Fruit fly (Drosophila melanogaster) whole organism, embryonic: ENCODE data around the gene enc.

Source experiments
- Atf3 ChIP-seq: fragments of 200-800 bp; sonication (Bioruptor generic); optimal IDR thresholded peaks from 3 replicates; lab custom pipeline; 2016; ENCODE audit warnings: missing biosample characterization, missing genetic modification characterization
- Bteb2 ChIP-seq: fragments of 200-800 bp; sonication (Bioruptor generic); optimal IDR thresholded peaks from 2 replicates; lab custom pipeline; 2016; ENCODE audit warnings: missing biosample characterization, missing genetic modification characterization
- CG10565 ChIP-seq: fragments of 200-800 bp; sonication (Bioruptor generic); optimal IDR thresholded peaks from 3 replicates; lab custom pipeline; 2016; ENCODE audit warnings: missing biosample characterization, mild to moderate bottlenecking, missing genetic modification characterization
- CG11093 ChIP-seq: fragments of 200-800 bp; sonication (Bioruptor generic); IDR thresholded peaks from 3 replicates; pipeline ENCODE4 v1.3.6; 2022; ENCODE audit warnings: missing biosample characterization, missing genetic modification characterization
- CG12236 ChIP-seq: fragments of 200-800 bp; sonication (Bioruptor generic); optimal IDR thresholded peaks from 2 replicates; lab custom pipeline; 2016; ENCODE audit warnings: missing biosample characterization, missing genetic modification characterization
- CG12769 ChIP-seq: fragments of 200-800 bp; sonication (Bioruptor generic); optimal IDR thresholded peaks from 2 replicates; lab custom pipeline; 2019; ENCODE audit warnings: missing biosample characterization, mild to moderate bottlenecking, missing genetic modification characterization, moderate library complexity
- CG14965 ChIP-seq: fragments of 200-800 bp; sonication (Bioruptor generic); optimal IDR thresholded peaks from 2 replicates; lab custom pipeline; 2016; ENCODE audit warnings: missing biosample characterization, missing genetic modification characterization, borderline replicate concordance
- CG15514 ChIP-seq: fragments of 200-800 bp; sonication (Bioruptor generic); optimal IDR thresholded peaks from 3 replicates; lab custom pipeline; 2017; ENCODE audit warnings: missing biosample characterization, missing genetic modification characterization, mild to moderate bottlenecking, moderate library complexity, missing genetic modification reagents
- CG15696 ChIP-seq: fragments of 200-800 bp; sonication (Bioruptor generic); optimal IDR thresholded peaks from 2 replicates; lab custom pipeline; 2019; ENCODE audit warnings: missing biosample characterization, mild to moderate bottlenecking, missing genetic modification characterization, moderate library complexity
- CG18011 ChIP-seq: fragments of 200-800 bp; sonication (Bioruptor generic); optimal IDR thresholded peaks from 2 replicates; lab custom pipeline; 2017; ENCODE audit warnings: missing biosample characterization, missing genetic modification characterization, mild to moderate bottlenecking, moderate library complexity, missing genotype
- CG2199 ChIP-seq: fragments of 200-800 bp; sonication (Bioruptor generic); IDR thresholded peaks from 3 replicates; pipeline ENCODE4 v1.3.6; 2022; ENCODE audit warnings: missing biosample characterization, missing genetic modification characterization
- CG3065 ChIP-seq: fragments of 200-800 bp; sonication (Bioruptor generic); optimal IDR thresholded peaks from 2 replicates; lab custom pipeline; 2016; ENCODE audit warnings: missing biosample characterization, missing genetic modification characterization
- CG3407 ChIP-seq: fragments of 200-800 bp; sonication (Bioruptor generic); optimal IDR thresholded peaks from 2 replicates; lab custom pipeline; 2018; ENCODE audit warnings: missing biosample characterization, mild to moderate bottlenecking, missing genetic modification characterization
- CG6254 ChIP-seq: fragments of 200-800 bp; sonication (Bioruptor generic); optimal IDR thresholded peaks from 3 replicates; lab custom pipeline; 2017; ENCODE audit warnings: mild to moderate bottlenecking, missing biosample characterization, missing genetic modification reagents, missing genetic modification characterization
- CG7987 ChIP-seq: fragments of 200-800 bp; sonication (Bioruptor generic); optimal IDR thresholded peaks from 2 replicates; lab custom pipeline; 2018; ENCODE audit warnings: missing biosample characterization, mild to moderate bottlenecking, missing genetic modification characterization, moderate library complexity
- CG8478 ChIP-seq: fragments of >200 bp; optimal IDR thresholded peaks from 2 replicates; lab custom pipeline; 2018
- Dip2 ChIP-seq: fragments of 200-800 bp; sonication (Bioruptor generic); IDR thresholded peaks from 2 replicates; pipeline ENCODE4 v1.3.6; 2022; ENCODE audit warnings: missing biosample characterization, missing genetic modification characterization
- Fer1 ChIP-seq: fragments of 200-800 bp; sonication (Bioruptor generic); optimal IDR thresholded peaks from 2 replicates; lab custom pipeline; 2017; ENCODE audit warnings: missing biosample characterization, mild to moderate bottlenecking, missing genetic modification characterization
- H2.0 ChIP-seq: fragments of 200-800 bp; sonication (Bioruptor generic); IDR thresholded peaks from 2 replicates; pipeline ENCODE4 v1.3.6; 2022; ENCODE audit warnings: missing biosample characterization, missing genetic modification characterization
- Hey ChIP-seq: fragments of 200-800 bp; sonication (Bioruptor generic); optimal IDR thresholded peaks from 3 replicates; lab custom pipeline; 2018; ENCODE audit warnings: missing biosample characterization, mild to moderate bottlenecking, missing genetic modification characterization
- HmgZ ChIP-seq: fragments of 200-800 bp; sonication (Bioruptor generic); optimal IDR thresholded peaks from 2 replicates; lab custom pipeline; 2018; ENCODE audit warnings: missing biosample characterization, mild to moderate bottlenecking, missing genetic modification characterization
- Hr51 ChIP-seq, 2 experiments: fragments of 200-800 bp; sonication (Bioruptor generic); optimal IDR thresholded peaks; 2 replicates in 1 of 2; 3 replicates in 1 of 2; lab custom pipeline; 2016 to 2018; ENCODE audit warnings: missing biosample characterization in 2 of 2, missing genetic modification characterization in 2 of 2, mild to moderate bottlenecking in 1 of 2, moderate library complexity in 1 of 2
- Oli ChIP-seq: fragments of 200-800 bp; sonication (Bioruptor generic); optimal IDR thresholded peaks from 2 replicates; lab custom pipeline; 2018; ENCODE audit warnings: missing biosample characterization, mild to moderate bottlenecking, missing genetic modification characterization, moderate library complexity
- Optix ChIP-seq: fragments of 200-800 bp; sonication (Bioruptor generic); IDR thresholded peaks from 3 replicates; pipeline ENCODE4 v1.3.6; 2022; ENCODE audit warnings: missing biosample characterization, missing genetic modification characterization
- Sox100B ChIP-seq: fragments of 200-800 bp; sonication (Bioruptor generic); optimal IDR thresholded peaks from 3 replicates; lab custom pipeline; 2018; ENCODE audit warnings: missing biosample characterization, mild to moderate bottlenecking, missing genetic modification characterization
- Sox102F ChIP-seq: fragments of 200-800 bp; sonication (Bioruptor generic); optimal IDR thresholded peaks from 2 replicates; lab custom pipeline; 2018; ENCODE audit warnings: missing biosample characterization, mild to moderate bottlenecking, missing genetic modification characterization, moderate library complexity
- ap ChIP-seq: fragments of 200-800 bp; sonication (Bioruptor generic); IDR thresholded peaks from 2 replicates; pipeline ENCODE4 v1.3.6; 2022; ENCODE audit warnings: missing biosample characterization, missing genetic modification characterization
- bcd ChIP-seq: fragments of 200-800 bp; sonication (Bioruptor generic); optimal IDR thresholded peaks from 2 replicates; lab custom pipeline; 2017; ENCODE audit warnings: missing biosample characterization, mild to moderate bottlenecking, missing genetic modification characterization
- bigmax ChIP-seq: fragments of 200-800 bp; sonication (Bioruptor generic); optimal IDR thresholded peaks from 2 replicates; lab custom pipeline; 2018; ENCODE audit warnings: missing biosample characterization, mild to moderate bottlenecking, missing genetic modification characterization
- chinmo ChIP-seq: fragments of 200-800 bp; sonication (Bioruptor generic); IDR thresholded peaks from 4 replicates; pipeline ENCODE4 v1.3.6; 2022; ENCODE audit warnings: missing biosample characterization, missing genetic modification characterization; ENCODE audit not compliant: partially characterized antibody
- corto ChIP-seq: fragments of 200-800 bp; sonication (Bioruptor generic); optimal IDR thresholded peaks from 2 replicates; lab custom pipeline; 2016; ENCODE audit warnings: missing biosample characterization, mild to moderate bottlenecking, missing genetic modification characterization, moderate library complexity
- crol ChIP-seq: fragments of 200-800 bp; sonication (Bioruptor generic); IDR thresholded peaks from 2 replicates; pipeline ENCODE4 v1.3.6; 2022; ENCODE audit warnings: missing biosample characterization, missing genetic modification characterization
- dati ChIP-seq: fragments of 200-800 bp; sonication (Bioruptor generic); IDR thresholded peaks from 2 replicates; pipeline ENCODE4 v1.3.6; 2022; ENCODE audit warnings: missing biosample characterization, missing genetic modification characterization
- en ChIP-seq: fragments of 200-800 bp; sonication (Bioruptor generic); optimal IDR thresholded peaks from 2 replicates; lab custom pipeline; 2016; ENCODE audit warnings: missing biosample characterization, missing genetic modification characterization
- ewg ChIP-seq: fragments of 200-800 bp; sonication (Bioruptor generic); optimal IDR thresholded peaks from 3 replicates; lab custom pipeline; 2017; ENCODE audit warnings: mild to moderate bottlenecking, missing biosample characterization, missing genetic modification reagents, missing genetic modification characterization
- ftz-f1 ChIP-seq: fragments of 200-800 bp; sonication (Bioruptor generic); optimal IDR thresholded peaks from 2 replicates; lab custom pipeline; 2016; ENCODE audit warnings: missing biosample characterization, missing genetic modification characterization
- gce ChIP-seq: fragments of 200-800 bp; sonication (Bioruptor generic); IDR thresholded peaks from 3 replicates; pipeline ENCODE4 v1.3.6; 2022; ENCODE audit warnings: missing biosample characterization, missing genetic modification characterization
- grau ChIP-seq: fragments of 200-800 bp; optimal IDR thresholded peaks from 3 replicates; lab custom pipeline; 2019; ENCODE audit warnings: missing biosample characterization, mild to moderate bottlenecking, missing genetic modification characterization, moderate library complexity
- ind ChIP-seq: fragments of 200-800 bp; sonication (Bioruptor generic); optimal IDR thresholded peaks from 3 replicates; lab custom pipeline; 2016; ENCODE audit warnings: missing biosample characterization, missing genetic modification characterization
- ken ChIP-seq: fragments of 200-800 bp; sonication (Bioruptor generic); IDR thresholded peaks from 3 replicates; pipeline ENCODE4 v1.3.6; 2022; ENCODE audit warnings: missing biosample characterization, missing genetic modification characterization
- lbe ChIP-seq: fragments of 200-800 bp; sonication (Bioruptor generic); optimal IDR thresholded peaks from 2 replicates; lab custom pipeline; 2016; ENCODE audit warnings: missing biosample characterization, mild to moderate bottlenecking, missing genetic modification characterization
- lola ChIP-seq, 3 experiments: fragments of >200 bp in 2 of 3; fragments of 200-800 bp in 1 of 3; sonication (Bioruptor generic) in 1 of 3; optimal IDR thresholded peaks; 2 replicates each; lab custom pipeline; 2017 to 2019; ENCODE audit warnings: missing biosample characterization in 3 of 3, missing genetic modification characterization in 3 of 3, mild to moderate bottlenecking in 1 of 3, moderate library complexity in 1 of 3
- nmo ChIP-seq: fragments of 200-800 bp; sonication (Bioruptor generic); optimal IDR thresholded peaks from 2 replicates; lab custom pipeline; 2018; ENCODE audit warnings: missing biosample characterization, mild to moderate bottlenecking, missing genetic modification characterization, moderate library complexity
- onecut ChIP-seq: fragments of 200-800 bp; sonication (Bioruptor generic); IDR thresholded peaks from 2 replicates; pipeline ENCODE4 v1.3.6; 2022; ENCODE audit warnings: missing biosample characterization, missing genetic modification characterization
- org-1 ChIP-seq: fragments of 200-800 bp; sonication (Bioruptor generic); optimal IDR thresholded peaks from 2 replicates; lab custom pipeline; 2017; ENCODE audit warnings: missing biosample characterization, missing genetic modification characterization
- repo ChIP-seq: fragments of 200-800 bp; sonication (Bioruptor generic); optimal IDR thresholded peaks from 2 replicates; lab custom pipeline; 2016; ENCODE audit warnings: missing biosample characterization, missing genetic modification characterization
- sisA ChIP-seq: fragments of 200-800 bp; sonication (Bioruptor generic); IDR thresholded peaks from 2 replicates; pipeline ENCODE4 v1.3.6; 2022; ENCODE audit warnings: missing biosample characterization, missing genetic modification characterization
- slou ChIP-seq: fragments of 200-800 bp; sonication (Bioruptor generic); optimal IDR thresholded peaks from 3 replicates; lab custom pipeline; 2016; ENCODE audit warnings: missing biosample characterization, missing genetic modification characterization
- tgo ChIP-seq: fragments of 200-800 bp; sonication (Bioruptor generic); IDR thresholded peaks from 3 replicates; pipeline ENCODE4 v1.3.6; 2022; ENCODE audit warnings: missing biosample characterization, missing genetic modification characterization
- trem ChIP-seq: fragments of 200-800 bp; optimal IDR thresholded peaks from 3 replicates; lab custom pipeline; 2019; ENCODE audit warnings: missing biosample characterization, mild to moderate bottlenecking, missing genetic modification characterization, moderate library complexity
- wdn ChIP-seq: fragments of 200-800 bp; sonication (Bioruptor generic); IDR thresholded peaks from 2 replicates; pipeline ENCODE4 v1.3.6; 2022; ENCODE audit warnings: missing biosample characterization, missing genetic modification characterization
- zen2 ChIP-seq: fragments of 200-800 bp; sonication (Bioruptor generic); IDR thresholded peaks from 3 replicates; pipeline ENCODE4 v1.3.6; 2022; ENCODE audit warnings: missing biosample characterization, missing genetic modification characterization; ENCODE audit not compliant: partially characterized antibody

Gene enc

dm6 chr3L:3809943-3810342 is 8.5 kb upstream of the enc start, which contains the start of gene CG32262 (continued):
- no peak for TF ChIP-seq CG3407
- TF ChIP-seq trem (tag; lab: Kevin White, UChicago): no peak
- TF ChIP-seq org-1 (GFP tag; lab: Kevin White, UChicago): no peak
- TF ChIP-seq lola (GFP tag; optimal IDR thresholded peaks at IDR 0.05; lab: Kevin White, UChicago): no peak
- no peak for TF ChIP-seq en (GFP tag; lab: Kevin White, UChicago)
- no peak for TF ChIP-seq wdn
- TF ChIP-seq CG15514 (GFP tag; lab: Kevin White, UChicago): no peak
- TF ChIP-seq CG8478: no peak
- TF ChIP-seq Optix (GFP tag; lab: Robert Waterston, UW): no peak
- TF ChIP-seq CG3065: no peak
- TF ChIP-seq Bteb2 (GFP tag; lab: Kevin White, UChicago): no peak
- TF ChIP-seq Dip2 (GFP tag; lab: Robert Waterston, UW): no peak
- TF ChIP-seq ap (GFP tag; lab: Robert Waterston, UW): no peak
- TF ChIP-seq Oli (tag; lab: Kevin White, UChicago): no peak
- no peak for TF ChIP-seq chinmo (GFP tag; lab: Robert Waterston, UW)
- TF ChIP-seq slou (GFP tag; lab: Kevin White, UChicago): no peak
- TF ChIP-seq CG10565 (GFP tag; lab: Kevin White, UChicago): no peak
- TF ChIP-seq bigmax (GFP tag; lab: Kevin White, UChicago): no peak
- no peak for TF ChIP-seq Hr51 (GFP tag; optimal IDR thresholded peaks at IDR 0.05; lab: Kevin White, UChicago)
- TF ChIP-seq CG18011: peak; percentile 92
- TF ChIP-seq CG14965 (GFP tag; lab: Kevin White, UChicago): no peak
- TF ChIP-seq CG15696 (tag; lab: Kevin White, UChicago): no peak
- no peak for TF ChIP-seq lbe (GFP tag; lab: Kevin White, UChicago)
- TF ChIP-seq nmo (GFP tag; lab: Kevin White, UChicago): no peak
- no peak for TF ChIP-seq tgo
- no peak for TF ChIP-seq Sox102F
- TF ChIP-seq ftz-f1: no peak
- TF ChIP-seq ind: no peak
- TF ChIP-seq HmgZ (tag; lab: Kevin White, UChicago): no peak
- TF ChIP-seq sisA: no peak
- no peak for TF ChIP-seq CG12236 (GFP tag; lab: Kevin White, UChicago)
- peak; percentile 44; the same call in 2 of the 3 replicates for TF ChIP-seq zen2 (GFP tag; lab: Robert Waterston, UW)
- no peak for TF ChIP-seq Sox100B
- TF ChIP-seq CG12769: peak; percentile 16
- no peak for TF ChIP-seq Atf3 (GFP tag; lab: Kevin White, UChicago)
- no peak for TF ChIP-seq CG7987 (GFP tag; lab: Kevin White, UChicago)
- no peak for TF ChIP-seq Hey (tag; lab: Kevin White, UChicago)
- TF ChIP-seq grau: peak; percentile 85
- no peak for TF ChIP-seq corto (GFP tag; lab: Kevin White, UChicago)
- peak; percentile 91 for TF ChIP-seq crol (GFP tag; lab: Robert Waterston, UW)
- TF ChIP-seq ewg (GFP tag; lab: Kevin White, UChicago): no peak
- TF ChIP-seq dati (GFP tag; lab: Robert Waterston, UW): no peak
- TF ChIP-seq bcd (GFP tag; lab: Kevin White, UChicago): no peak
- no peak for TF ChIP-seq CG6254 (GFP tag; lab: Kevin White, UChicago)
- TF ChIP-seq H2.0 (GFP tag; lab: Robert Waterston, UW): no peak
- TF ChIP-seq Fer1: peak; percentile 19
- TF ChIP-seq gce (GFP tag; lab: Robert Waterston, UW): no peak
- no peak for TF ChIP-seq ken
- no peak for TF ChIP-seq onecut (GFP tag; lab: Robert Waterston, UW)
- TF ChIP-seq CG2199 (GFP tag; lab: Robert Waterston, UW): no peak
- no peak for TF ChIP-seq CG11093 (GFP tag; lab: Robert Waterston, UW)
- TF ChIP-seq repo (GFP tag; lab: Kevin White, UChicago): no peak
